Worm (Caenorhabditis elegans) whole organism, dauer: ENCODE results near the gene skr-15.
"Not testable (repeated sequence)": the region's sequence is repeated elsewhere in the genome, so short reads cannot be mapped to it uniquely, and the experiment has no call there.

Experiments
- unc-62 ChIP-seq: sonication (generic microtip); optimal IDR thresholded peaks from 2 replicates; lab custom pipeline; 2017; ENCODE audit warnings: missing biosample characterization, missing genetic modification reagents, missing genetic modification characterization

Gene skr-15

ce11 chrII:3808104-3808503, 15.9 kb upstream of the skr-15 start, which contains the start of gene F54D10.5:
Gene F54D10.5, minus strand, starts transcription at chrII:3808177.
- no peak for TF ChIP-seq unc-62 (GFP tag; lab: Kevin White, UChicago)

- no peak for TF ChIP-seq unc-62 (GFP tag; lab: Kevin White, UChicago)
Observed at ce11 chrII:3808643-3809042, 15.3 kb upstream of the skr-15 start.

- TF ChIP-seq unc-62 (GFP tag; lab: Kevin White, UChicago), result no peak
Observed at ce11 chrII:3810550-3810949, 13.4 kb upstream of the skr-15 start.

- TF ChIP-seq unc-62 (GFP tag; lab: Kevin White, UChicago), result no peak
Observed at ce11 chrII:3811816-3812332, 12.1 kb upstream of the skr-15 start, which contains the start of gene lido-15. Gene lido-15, plus strand, starts transcription at chrII:3812282.

- TF ChIP-seq unc-62 (GFP tag; lab: Kevin White, UChicago), result no peak
Observed at ce11 chrII:3815445-3816208, 8.3 kb upstream of the skr-15 start.

ce11 chrII:3816251-3816849, 7.6 kb upstream of the skr-15 start, which contains the start of gene fbxa-24:
Gene fbxa-24, plus strand, starts transcription at chrII:3816526.
- TF ChIP-seq unc-62 (GFP tag; lab: Kevin White, UChicago), result not testable (repeated sequence)

DNA sequence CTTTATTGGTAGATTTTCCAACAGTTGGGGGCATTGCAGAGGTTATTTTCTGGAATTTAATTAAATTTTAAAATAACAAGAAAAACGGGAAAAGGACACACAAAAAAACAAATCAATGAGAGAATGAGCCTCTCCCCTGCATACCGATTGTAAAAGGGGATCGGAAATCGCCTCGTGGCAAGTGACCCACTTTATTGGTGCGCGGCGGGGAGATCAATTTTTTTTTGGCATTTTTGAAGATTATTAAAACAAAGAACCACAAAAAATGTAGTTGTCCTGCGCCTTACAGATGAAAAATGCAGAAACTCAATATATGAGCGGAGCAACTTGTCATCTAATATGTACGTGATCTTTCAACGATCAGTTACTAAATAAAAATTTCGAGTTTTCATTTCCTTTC, 2.7 kb upstream of the skr-15 start, which contains the start of gene F54D10.7:
Gene F54D10.7, minus strand, starts transcription at position 49 of the 400 bp plus-strand sequence.
- TF ChIP-seq unc-62 (GFP tag; lab: Kevin White, UChicago), result no peak

DNA sequence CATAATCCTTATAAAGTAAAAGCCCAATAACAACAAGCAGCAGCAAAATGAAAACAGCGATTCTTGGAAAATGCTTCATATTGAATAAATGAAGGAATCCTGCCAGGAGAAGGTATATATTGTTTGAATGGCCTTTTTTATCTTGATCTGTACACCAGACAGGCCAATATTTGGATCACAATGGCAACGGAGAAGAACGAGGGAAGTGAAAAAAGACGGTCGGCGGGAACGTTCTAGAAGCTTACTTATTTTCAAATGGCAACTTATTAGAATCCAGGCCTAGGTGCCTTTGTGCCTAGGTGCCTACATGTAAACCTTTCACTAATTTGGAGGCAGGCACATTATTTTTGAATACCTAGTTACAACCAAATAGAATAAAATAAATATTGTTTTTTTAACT, 3.8 kb downstream of the skr-15 start, which contains the start of gene F54D10.8:
Gene F54D10.8, minus strand, starts transcription at position 101 of the 400 bp plus-strand sequence.
- TF ChIP-seq unc-62 (GFP tag; lab: Kevin White, UChicago), result no peak

DNA sequence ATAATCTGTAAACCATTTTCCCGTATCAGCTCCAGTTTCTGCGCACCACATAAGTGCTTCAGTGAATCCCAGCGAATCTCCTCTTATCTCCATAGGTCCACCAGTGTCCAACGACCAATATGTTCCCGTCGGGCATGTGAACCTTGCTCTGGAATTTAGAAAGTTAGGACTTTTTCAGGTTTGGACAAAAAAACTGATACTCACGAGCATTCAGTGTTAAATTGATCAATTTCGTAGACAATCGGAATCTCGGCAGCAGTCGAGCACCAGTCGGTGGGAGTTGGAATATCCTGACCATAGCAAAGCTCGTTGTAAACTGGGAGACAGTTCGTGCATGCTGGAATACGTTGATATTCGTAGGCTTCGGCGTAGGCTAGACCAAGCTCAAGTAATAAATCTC, 5.7 kb downstream of the skr-15 start:
- TF ChIP-seq unc-62 (GFP tag; lab: Kevin White, UChicago), result no peak

DNA sequence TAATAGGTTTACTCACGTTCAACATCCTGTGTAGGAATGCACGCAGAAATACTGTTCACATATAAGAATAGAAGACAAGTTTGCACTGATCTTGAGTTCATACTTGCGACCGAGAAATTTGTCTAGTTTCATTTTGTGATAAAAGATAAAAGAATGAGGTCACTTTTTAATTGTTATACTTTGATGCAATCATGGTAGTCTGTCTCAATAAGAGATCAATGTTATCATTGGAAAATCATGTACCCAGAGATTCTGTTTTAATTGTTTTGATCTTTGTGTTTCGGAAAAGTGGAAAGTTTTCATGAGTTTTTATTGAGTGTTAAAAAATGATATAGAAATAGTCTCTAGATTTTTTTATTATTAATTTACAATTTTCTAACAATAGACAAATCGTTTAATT, 8.4 kb downstream of the skr-15 start, which contains the start of gene F54D10.9:
Gene F54D10.9, minus strand, starts transcription at position 101 of the 400 bp plus-strand sequence.
- no peak for TF ChIP-seq unc-62 (GFP tag; lab: Kevin White, UChicago)

DNA sequence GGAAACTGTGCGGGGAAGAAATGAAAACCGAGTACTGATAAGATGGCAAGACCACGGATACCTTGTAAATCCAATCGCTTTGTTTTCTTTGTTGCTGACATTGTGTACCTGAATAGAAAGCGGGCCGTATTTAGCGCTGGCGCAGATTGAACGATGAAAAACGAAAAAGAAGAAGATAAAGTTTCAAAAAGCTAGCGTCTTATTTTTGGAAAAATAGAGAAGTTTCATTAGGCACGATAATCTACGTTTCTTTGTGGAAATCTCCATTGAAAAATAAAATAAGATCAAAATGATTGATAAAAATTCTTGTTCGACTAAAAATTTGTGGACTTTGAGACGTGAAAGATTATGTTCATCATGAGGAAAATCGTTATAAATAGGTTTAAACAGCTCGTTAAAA, 12.0 kb downstream of the skr-15 start, which contains the start of gene oac-4:
Gene oac-4, minus strand, starts transcription at position 101 of the 400 bp plus-strand sequence.
- no peak for TF ChIP-seq unc-62 (GFP tag; lab: Kevin White, UChicago)

DNA sequence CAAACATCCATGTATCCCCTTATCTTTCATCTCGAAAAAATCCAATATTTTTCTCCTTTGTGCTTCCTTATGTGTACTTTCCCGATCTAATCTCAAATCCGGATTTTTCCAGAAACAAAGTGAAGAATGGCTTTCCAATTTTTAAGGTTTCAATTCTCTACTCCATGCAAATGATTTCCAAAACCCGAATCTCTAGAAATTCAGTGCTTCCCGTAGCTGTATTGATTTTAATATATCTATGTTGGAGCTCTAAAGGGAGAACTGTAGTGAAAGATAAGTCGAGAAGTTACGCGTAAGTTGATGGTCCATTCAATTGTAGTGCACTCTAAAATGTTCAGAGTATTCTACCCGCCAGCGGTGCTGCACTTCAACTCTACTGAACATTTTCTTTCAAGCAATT, 15.6 kb downstream of the skr-15 start, which contains the start of gene C17A2.4:
Gene C17A2.4, plus strand, starts transcription at position 301 of the 400 bp plus-strand sequence.
- no peak for TF ChIP-seq unc-62 (GFP tag; lab: Kevin White, UChicago)

DNA sequence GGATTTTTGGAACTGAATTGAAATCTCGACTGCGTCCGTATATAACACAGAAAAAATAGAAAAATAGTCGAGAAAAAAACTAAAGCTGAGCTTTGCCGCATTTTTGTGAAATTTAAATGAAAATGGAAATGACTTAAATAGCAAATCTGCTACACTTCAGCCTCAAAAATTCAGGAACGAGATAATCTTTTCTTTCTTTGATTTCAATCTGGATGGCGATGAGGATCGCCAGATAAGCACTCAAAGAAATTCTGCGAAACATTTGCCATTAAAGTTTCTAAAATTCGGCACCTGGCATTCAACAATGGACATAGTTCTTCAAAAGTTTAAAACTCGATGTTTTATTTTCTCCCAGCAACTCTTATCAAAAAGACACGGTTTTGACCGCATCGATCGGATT, 19.4 kb downstream of the skr-15 start, which contains the start of the genes C17A2.7 and C17A2.3:
Gene C17A2.7, minus strand, starts transcription at position 101 of the 400 bp plus-strand sequence.
Gene C17A2.3, plus strand, starts transcription at position 305 of the 400 bp plus-strand sequence.
- no peak for TF ChIP-seq unc-62 (GFP tag; lab: Kevin White, UChicago)

- no peak for TF ChIP-seq unc-62 (GFP tag; lab: Kevin White, UChicago)
Observed at ce11 chrII:3846028-3846427, 22.1 kb downstream of the skr-15 start, which contains the start of gene C17A2.2. Gene C17A2.2, plus strand, starts transcription at chrII:3846328.

DNA sequence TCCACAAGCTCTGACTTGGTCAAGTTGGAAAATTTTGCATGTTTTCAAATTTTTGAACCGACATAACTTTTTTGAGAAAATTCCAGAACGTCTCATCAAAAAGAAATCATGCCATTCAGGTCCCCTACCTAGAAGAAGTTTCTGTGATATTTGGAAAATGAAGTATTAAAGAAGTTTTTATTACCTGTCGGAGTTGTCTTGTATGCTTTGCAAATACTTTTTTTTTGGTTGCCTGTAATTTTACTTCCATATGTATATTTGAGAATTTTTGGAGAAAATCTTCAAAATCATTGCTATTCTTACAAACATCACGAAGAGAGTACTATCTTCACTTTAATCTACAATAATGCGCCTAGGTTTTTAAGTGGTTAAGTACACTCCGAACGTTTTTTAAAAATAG, 26.7 kb downstream of the skr-15 start, which contains the start of gene nhr-72:
Gene nhr-72, minus strand, starts transcription at position 101 of the 400 bp plus-strand sequence.
- no peak for TF ChIP-seq unc-62 (GFP tag; lab: Kevin White, UChicago)
